Worm (Caenorhabditis elegans) whole organism, late embryonic: ENCODE results near the gene ocr-4.

Source experiments
- C08G9.2 ChIP-seq: sonication (generic microtip); optimal IDR thresholded peaks from 2 replicates; lab custom pipeline; 2016; ENCODE audit warnings: mild to moderate bottlenecking, missing genetic modification characterization, moderate library complexity, missing compliant biosample characterization
- C38D4.7 ChIP-seq: fragments of 200-800 bp; sonication (Bioruptor generic); optimal IDR thresholded peaks from 2 replicates; lab custom pipeline; 2018; ENCODE audit warnings: mild to moderate bottlenecking, missing genetic modification characterization, moderate library complexity, missing compliant biosample characterization
- F13H6.1 ChIP-seq: sonication (generic microtip); optimal IDR thresholded peaks from 2 replicates; lab custom pipeline; 2016; ENCODE audit warnings: missing genetic modification characterization, missing compliant biosample characterization
- K02D7.2 ChIP-seq: sonication (generic microtip); optimal IDR thresholded peaks from 2 replicates; lab custom pipeline; 2017; ENCODE audit warnings: mild to moderate bottlenecking, missing genetic modification characterization, missing compliant biosample characterization
- T23F11.4 ChIP-seq: fragments of 200-800 bp; sonication (Bioruptor generic); optimal IDR thresholded peaks from 2 replicates; lab custom pipeline; 2018; ENCODE audit warnings: mild to moderate bottlenecking, missing genetic modification characterization, missing compliant biosample characterization
- ahr-1 ChIP-seq: sonication (generic microtip); optimal IDR thresholded peaks from 2 replicates; lab custom pipeline; 2016; ENCODE audit warnings: missing genetic modification characterization, missing compliant biosample characterization
- ama-1 ChIP-seq: fragments of 150-350 bp; optimal IDR thresholded peaks from 2 replicates; lab custom pipeline; 2014
- ceh-14 ChIP-seq: sonication (generic microtip); optimal IDR thresholded peaks from 2 replicates; lab custom pipeline; 2016; ENCODE audit warnings: missing genotype, missing genetic modification characterization, missing compliant biosample characterization
- ceh-18 ChIP-seq: sonication (generic microtip); optimal IDR thresholded peaks from 2 replicates; lab custom pipeline; 2016; ENCODE audit warnings: missing genetic modification characterization, missing compliant biosample characterization
- ceh-2 ChIP-seq: sonication (generic microtip); optimal IDR thresholded peaks from 2 replicates; lab custom pipeline; 2016; ENCODE audit warnings: missing genotype, missing genetic modification characterization, missing compliant biosample characterization
- ceh-22 ChIP-seq: sonication (generic microtip); optimal IDR thresholded peaks from 2 replicates; lab custom pipeline; 2017; ENCODE audit warnings: missing biosample characterization, missing genetic modification characterization
- ceh-30 ChIP-seq: fragments of 150-350 bp; optimal IDR thresholded peaks from 2 replicates; lab custom pipeline; 2014; ENCODE audit warnings: missing biosample characterization, missing genetic modification characterization
- ceh-45 ChIP-seq: fragments of 200-800 bp; sonication (Bioruptor generic); IDR thresholded peaks from 2 replicates; pipeline ENCODE4 v1.3.6; 2022; ENCODE audit warnings: missing genetic modification reagents, missing genetic modification characterization, missing compliant biosample characterization
- ceh-9 ChIP-seq: sonication (generic microtip); optimal IDR thresholded peaks from 2 replicates; lab custom pipeline; 2016; ENCODE audit warnings: mild to moderate bottlenecking, missing genetic modification characterization, inconsistent platforms, missing compliant biosample characterization
- elt-4 ChIP-seq: sonication (generic microtip); optimal IDR thresholded peaks from 2 replicates; lab custom pipeline; 2016; ENCODE audit warnings: missing genetic modification characterization, missing compliant biosample characterization
- fax-1 ChIP-seq: sonication (generic microtip); optimal IDR thresholded peaks from 2 replicates; lab custom pipeline; 2016; ENCODE audit warnings: missing genotype, missing genetic modification characterization, missing compliant biosample characterization
- fkh-10 ChIP-seq: fragments of 150-350 bp; optimal IDR thresholded peaks from 2 replicates; lab custom pipeline; 2014; ENCODE audit warnings: missing biosample characterization, missing genetic modification reagents, missing genetic modification characterization
- fkh-6 ChIP-seq: sonication (generic microtip); optimal IDR thresholded peaks from 2 replicates; lab custom pipeline; 2016; ENCODE audit warnings: missing genetic modification characterization, missing compliant biosample characterization
- hlh-13 ChIP-seq: fragments of 200-800 bp; sonication (Bioruptor generic); optimal IDR thresholded peaks from 2 replicates; lab custom pipeline; 2018; ENCODE audit warnings: mild to moderate bottlenecking, missing genetic modification characterization, missing compliant biosample characterization
- hlh-15 ChIP-seq: sonication (generic microtip); optimal IDR thresholded peaks from 2 replicates; lab custom pipeline; 2016; ENCODE audit warnings: missing genetic modification characterization, missing compliant biosample characterization
- hlh-8 ChIP-seq: sonication (generic microtip); optimal IDR thresholded peaks from 2 replicates; lab custom pipeline; 2016; ENCODE audit warnings: missing genotype, missing genetic modification characterization, missing compliant biosample characterization
- lim-6 ChIP-seq: sonication (generic microtip); optimal IDR thresholded peaks from 2 replicates; lab custom pipeline; 2016; ENCODE audit warnings: missing genetic modification characterization, missing compliant biosample characterization
- lin-11 ChIP-seq: fragments of 200-800 bp; sonication (Bioruptor generic); optimal IDR thresholded peaks from 2 replicates; lab custom pipeline; 2018; ENCODE audit warnings: mild to moderate bottlenecking, missing genetic modification characterization, missing compliant biosample characterization
- mec-3 ChIP-seq: sonication (generic microtip); optimal IDR thresholded peaks from 2 replicates; lab custom pipeline; 2016; ENCODE audit warnings: borderline replicate concordance, missing genetic modification characterization, missing compliant biosample characterization
- nhr-11 ChIP-seq: fragments of 150-350 bp; optimal IDR thresholded peaks from 2 replicates; lab custom pipeline; 2014; ENCODE audit warnings: missing biosample characterization, missing genetic modification characterization
- nhr-232 ChIP-seq: sonication (generic microtip); optimal IDR thresholded peaks from 2 replicates; lab custom pipeline; 2016; ENCODE audit warnings: missing genetic modification characterization, missing compliant biosample characterization
- odd-2 ChIP-seq: sonication (generic microtip); optimal IDR thresholded peaks from 2 replicates; lab custom pipeline; 2017; ENCODE audit warnings: antibody characterized with exemption, mild to moderate bottlenecking, missing genetic modification characterization, missing compliant biosample characterization
- pag-3 ChIP-seq: sonication (generic microtip); optimal IDR thresholded peaks from 2 replicates; lab custom pipeline; 2016; ENCODE audit warnings: missing compliant biosample characterization, missing genetic modification characterization, borderline replicate concordance
- pax-1 ChIP-seq: fragments of 150-350 bp; optimal IDR thresholded peaks from 2 replicates; lab custom pipeline; 2014; ENCODE audit warnings: missing biosample characterization, missing genetic modification characterization
- pha-2 ChIP-seq: sonication (generic microtip); optimal IDR thresholded peaks from 2 replicates; lab custom pipeline; 2017; ENCODE audit warnings: mild to moderate bottlenecking, missing genetic modification characterization, missing compliant biosample characterization
- pqm-1 ChIP-seq: sonication (generic microtip); optimal IDR thresholded peaks from 2 replicates; lab custom pipeline; 2016; ENCODE audit warnings: missing genetic modification characterization, missing compliant biosample characterization
- pros-1 ChIP-seq: fragments of 150-350 bp; optimal IDR thresholded peaks from 2 replicates; lab custom pipeline; 2014; ENCODE audit warnings: missing biosample characterization, missing genetic modification reagents, missing genetic modification characterization
- ref-2 ChIP-seq: sonication (generic microtip); optimal IDR thresholded peaks from 2 replicates; lab custom pipeline; 2016; ENCODE audit warnings: missing genetic modification characterization, missing compliant biosample characterization
- sox-4 ChIP-seq: sonication (generic microtip); optimal IDR thresholded peaks from 2 replicates; lab custom pipeline; 2017; ENCODE audit warnings: mild to moderate bottlenecking, missing genetic modification characterization, inconsistent platforms, missing compliant biosample characterization
- tbx-2 ChIP-seq: sonication (generic microtip); optimal IDR thresholded peaks from 2 replicates; lab custom pipeline; 2016; ENCODE audit warnings: missing genetic modification characterization, missing compliant biosample characterization
- ttx-3 ChIP-seq: sonication (generic microtip); optimal IDR thresholded peaks from 2 replicates; lab custom pipeline; 2016; ENCODE audit warnings: missing genetic modification reagents, missing genetic modification characterization, missing compliant biosample characterization
- unc-3 ChIP-seq, 2 experiments: fragments of 200-800 bp in 1 of 2; sonication (Bioruptor generic) in 1 of 2; sonication (generic microtip) in 1 of 2; conservative IDR thresholded peaks in 1 of 2; optimal IDR thresholded peaks in 1 of 2; 2 replicates each; pipeline versions ENCODE4 v1.3.6 to Lab custom; 2016 to 2022; ENCODE audit warnings: missing compliant biosample characterization in 2 of 2, missing genetic modification characterization in 2 of 2, missing genetic modification reagents in 1 of 2
- unc-55 ChIP-seq: sonication (generic microtip); optimal IDR thresholded peaks from 2 replicates; lab custom pipeline; 2017; ENCODE audit warnings: missing biosample characterization, missing genetic modification reagents, missing genetic modification characterization
- unc-86 ChIP-seq: sonication (generic microtip); optimal IDR thresholded peaks from 2 replicates; lab custom pipeline; 2016; ENCODE audit warnings: missing genetic modification characterization, missing compliant biosample characterization
- ztf-16 ChIP-seq: sonication (generic microtip); optimal IDR thresholded peaks from 2 replicates; lab custom pipeline; 2017; ENCODE audit warnings: missing genetic modification characterization, missing compliant biosample characterization

Gene ocr-4

DNA sequence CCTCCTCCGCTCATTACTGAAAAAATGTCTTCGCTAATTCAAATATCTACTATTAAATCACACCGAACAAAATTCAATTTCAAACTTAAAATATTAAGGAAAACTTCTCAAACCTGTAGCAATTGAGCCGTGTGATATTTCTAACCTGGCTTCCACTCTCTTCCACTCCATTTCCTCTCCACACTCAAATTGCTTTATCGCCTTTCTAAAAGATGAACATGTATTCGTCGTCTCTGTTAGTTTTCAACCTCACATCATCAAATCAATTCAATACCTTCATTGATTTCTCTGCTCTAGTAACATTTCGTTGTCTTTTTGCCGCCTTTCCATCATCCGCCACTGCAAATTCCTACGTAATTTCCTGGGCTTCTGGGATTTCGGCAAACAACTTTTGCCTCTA, 40.6 kb downstream of the ocr-4 start, which contains the start of gene F42C5.4:
Gene F42C5.4, minus strand, starts transcription at position 171 of the 400 bp plus-strand sequence.
- TF ChIP-seq ceh-9 (no peak), nhr-232 (tag; lab: Kevin White, UChicago) (no peak), fkh-10 (no peak), ceh-45 (no peak), elt-4 (no peak), hlh-13 (GFP tag; lab: Kevin White, UChicago) (no peak)

DNA sequence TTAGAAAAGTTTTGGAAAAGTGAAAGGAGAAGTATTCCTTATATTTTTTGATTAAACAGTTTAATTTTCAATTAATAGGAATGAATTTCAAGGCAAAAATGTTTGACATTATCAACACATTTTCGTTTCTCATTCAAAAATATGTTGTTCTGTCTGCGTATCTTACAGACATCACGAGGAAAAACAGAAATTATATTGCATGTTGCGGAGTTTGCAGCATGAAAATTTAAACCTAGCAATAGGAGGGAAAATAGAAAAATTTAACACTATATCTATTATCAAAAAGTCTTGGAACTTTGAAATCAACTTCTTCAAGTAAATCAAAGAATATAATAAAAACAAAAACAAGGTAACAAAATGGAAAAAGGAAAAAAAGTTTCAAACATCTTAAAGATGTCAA, 41.5 kb downstream of the ocr-4 start:
- no peak for TF ChIP-seq nhr-11 (tag; lab: Kevin White, UChicago)
- TF ChIP-seq fkh-6, result no peak
- no peak for TF ChIP-seq hlh-15 (tag; lab: Kevin White, UChicago)
- no peak for TF ChIP-seq ceh-22 (tag; lab: Kevin White, UChicago)
- no peak for TF ChIP-seq sox-4
- TF ChIP-seq fax-1, result no peak
- TF ChIP-seq T23F11.4 (GFP tag; lab: Kevin White, UChicago), result no peak
- TF ChIP-seq C38D4.7, result no peak
- TF ChIP-seq F13H6.1 (tag; lab: Kevin White, UChicago), result no peak
- no peak for TF ChIP-seq unc-55 (GFP tag; lab: Kevin White, UChicago)
- TF ChIP-seq hlh-8 (tag; lab: Kevin White, UChicago), result no peak
- TF ChIP-seq ama-1 (lab: Kevin White, UChicago), result no peak
- TF ChIP-seq ceh-18 (tag; lab: Kevin White, UChicago), result no peak
- no peak for TF ChIP-seq pros-1
- no peak for TF ChIP-seq hlh-13 (GFP tag; lab: Kevin White, UChicago)
- TF ChIP-seq nhr-232 (tag; lab: Kevin White, UChicago), result no peak
- no peak for TF ChIP-seq ahr-1 (tag; lab: Kevin White, UChicago)

DNA sequence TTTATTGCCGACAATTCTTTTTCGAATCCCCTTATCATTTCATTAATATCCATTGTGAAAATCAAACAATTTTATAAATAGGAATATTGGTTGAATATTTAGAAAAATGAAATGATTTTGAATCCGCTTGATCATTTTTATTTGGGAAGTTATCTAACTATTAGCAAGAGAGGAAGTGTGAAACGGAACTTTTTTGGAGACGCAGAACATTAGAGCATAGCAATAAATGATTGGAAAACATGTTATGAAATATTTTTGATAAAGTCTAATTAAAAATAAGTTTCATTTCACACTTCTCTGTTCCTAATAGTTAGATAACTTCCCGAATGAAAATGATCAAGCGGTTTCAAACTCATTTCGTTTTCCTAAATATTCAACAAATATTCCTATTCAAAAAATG, 45.1 kb downstream of the ocr-4 start, which contains the start of gene F42C5.3:
Gene F42C5.3, minus strand, starts transcription at position 101 of the 400 bp plus-strand sequence.
- TF ChIP-seq tbx-2 (tag; lab: Kevin White, UChicago) (no peak), unc-86 (tag; lab: Kevin White, UChicago) (no peak)

DNA sequence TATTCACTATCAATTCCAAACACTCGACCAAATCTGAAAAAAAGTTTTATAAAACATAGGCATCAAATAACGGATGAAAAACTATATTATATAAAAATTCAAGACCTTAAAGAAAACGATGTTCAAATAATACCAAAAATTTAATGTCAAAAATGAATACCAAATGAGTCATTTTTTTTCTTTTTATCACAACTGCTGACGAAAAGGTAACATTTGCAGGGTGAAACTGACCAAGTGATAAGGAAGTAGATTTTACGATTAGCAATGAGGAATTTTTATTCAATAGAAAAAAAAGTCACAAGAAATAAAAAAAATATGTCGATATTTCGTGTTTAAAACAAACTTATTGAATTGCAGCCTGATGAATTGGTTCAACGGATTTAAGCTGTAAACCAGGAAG, 46.8 kb downstream of the ocr-4 start, which contains the start of gene C06E4.8:
Gene C06E4.8, minus strand, starts transcription at position 37 of the 400 bp plus-strand sequence.
- TF ChIP-seq mec-3 (tag; lab: Kevin White, UChicago), result no peak
- no peak for TF ChIP-seq lin-11 (tag; lab: Kevin White, UChicago)
- TF ChIP-seq ama-1 (lab: Kevin White, UChicago), result no peak
- no peak for TF ChIP-seq ceh-14 (tag; lab: Kevin White, UChicago)
- no peak for TF ChIP-seq C08G9.2 (tag; lab: Kevin White, UChicago)
- TF ChIP-seq lim-6 (tag; lab: Kevin White, UChicago), result no peak
- TF ChIP-seq pqm-1, result no peak
- TF ChIP-seq odd-2 (tag; lab: Kevin White, UChicago), result no peak
- TF ChIP-seq pax-1 (tag; lab: Kevin White, UChicago), result no peak
- no peak for TF ChIP-seq ref-2 (tag; lab: Kevin White, UChicago)
- TF ChIP-seq unc-3 (GFP tag; conservative IDR thresholded peaks at IDR 0.05; lab: Robert Waterston, UW), result no peak
- TF ChIP-seq unc-3 (tag; optimal IDR thresholded peaks at IDR 0.05; lab: Kevin White, UChicago), result no peak
- no peak for TF ChIP-seq ttx-3 (tag; lab: Kevin White, UChicago)
- TF ChIP-seq pag-3 (tag; lab: Kevin White, UChicago), result no peak
- TF ChIP-seq, all 69 proteins: peak for 0

DNA sequence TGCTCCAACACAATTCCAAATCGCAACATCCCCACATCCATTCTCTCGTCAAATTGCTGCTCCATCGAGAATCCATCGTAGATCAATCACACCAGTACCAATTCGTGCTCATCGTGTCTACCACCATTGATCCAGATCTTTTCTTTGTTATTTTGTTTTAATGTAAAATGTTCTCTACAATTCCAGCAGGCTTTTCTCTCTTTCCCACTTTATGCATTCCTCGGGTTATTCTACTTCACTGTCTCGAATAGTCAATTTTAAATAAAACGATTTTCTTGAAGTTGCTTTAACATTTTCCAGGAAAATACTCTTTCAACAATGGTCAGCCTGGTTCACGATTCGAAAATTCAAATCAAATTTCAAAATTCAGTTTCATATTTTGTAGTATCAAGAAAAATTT, 49.6 kb downstream of the ocr-4 start, which contains the start of gene C06E4.1:
Gene C06E4.1, plus strand, starts transcription at position 301 of the 400 bp plus-strand sequence.
- TF ChIP-seq ceh-18 (tag; lab: Kevin White, UChicago) (no peak), ztf-16 (tag; lab: Kevin White, UChicago) (no peak), K02D7.2 (tag; lab: Kevin White, UChicago) (no peak), ceh-30 (tag; lab: Kevin White, UChicago) (no peak), odd-2 (tag; lab: Kevin White, UChicago) (no peak), pha-2 (no peak), ceh-2 (tag; lab: Kevin White, UChicago) (no peak)
